Fruit fly (Drosophila melanogaster): Measurements from ENCODE around the gene CG4757.
A peak's percentile ranks its signal among the peaks of the same experiment; 100 is the strongest.

CG4757 gene

dm6 chr3R:11160907-11161306, at the start of gene CG4757:
CG4757 (plus strand) TSS chr3R:11161207.
- no peak for TF ChIP-seq CG17801 (GFP tag; optimal IDR thresholded peaks at IDR 0.05; ENCODE audit: partially characterized antibody)

DNA sequence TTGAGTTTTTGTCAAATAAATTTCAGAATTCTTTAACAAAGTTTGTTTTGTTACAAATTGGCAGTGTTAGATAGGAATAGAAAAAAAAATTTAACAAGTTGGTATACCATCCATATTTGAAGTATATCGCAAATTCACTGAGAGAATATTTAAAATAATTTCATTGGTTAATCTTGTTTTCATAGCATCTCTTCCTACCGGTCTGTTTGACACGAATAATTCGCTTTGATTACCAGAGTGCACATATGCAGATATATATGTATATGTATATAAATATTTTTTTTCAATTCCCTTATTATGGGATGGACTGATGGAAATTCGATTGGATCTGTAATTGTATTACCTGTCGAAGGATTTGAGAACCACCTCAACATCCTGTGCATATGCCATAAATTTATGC, 45.4 kb upstream of the CG4757 start, which contains the start of gene SdhCL:
Gene SdhCL, minus strand, starts transcription at position 101 of the 400 bp plus-strand sequence.
- TF ChIP-seq CG17801 (GFP tag; optimal IDR thresholded peaks at IDR 0.05; ENCODE audit: partially characterized antibody): no peak

DNA sequence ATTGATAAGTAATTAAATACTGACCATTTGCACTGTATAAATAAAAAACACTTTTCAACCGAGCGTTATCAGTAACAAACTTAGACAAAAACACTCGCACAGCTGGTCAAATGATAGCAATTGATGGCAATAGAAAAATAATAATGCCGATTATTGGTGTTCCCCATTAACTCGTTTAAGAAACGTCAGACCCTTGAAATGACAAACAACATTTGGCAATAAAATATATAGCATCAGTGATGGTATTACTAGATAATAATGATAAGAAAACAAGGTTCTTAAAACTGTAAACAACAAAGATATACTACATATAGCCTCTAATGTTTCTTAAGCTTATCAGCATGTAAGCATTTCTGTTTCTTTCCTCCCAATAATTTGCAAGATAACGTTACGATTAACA, 34.6 kb upstream of the CG4757 start:
- TF ChIP-seq CG17801 (GFP tag; optimal IDR thresholded peaks at IDR 0.05; ENCODE audit: partially characterized antibody): peak; percentile 9

DNA sequence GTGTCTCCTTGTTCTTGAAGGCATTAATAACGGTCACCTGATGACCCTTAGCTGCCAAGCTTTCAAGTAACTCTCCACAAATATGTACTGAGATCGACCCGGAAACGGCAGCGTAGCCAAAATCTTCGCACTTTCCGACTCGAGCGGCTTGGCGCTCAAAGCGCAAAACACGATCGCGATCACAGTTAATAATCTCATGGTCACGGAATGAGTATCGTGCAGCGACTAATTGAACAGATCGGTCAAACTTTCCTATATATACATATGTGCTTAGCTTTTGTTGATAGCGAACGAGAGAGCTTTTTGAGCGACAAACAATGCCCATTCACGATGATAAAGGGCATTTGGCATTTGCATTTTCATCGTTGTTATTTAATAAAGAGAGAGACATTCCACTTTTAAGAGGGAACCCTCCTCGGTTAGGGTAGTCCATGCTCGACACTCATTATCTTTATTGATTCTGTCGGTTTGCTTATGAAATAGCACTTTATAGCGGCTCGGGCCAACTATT, 32.8 kb upstream of the CG4757 start, which contains the start of gene Ugt35C1:
Gene Ugt35C1, minus strand, starts transcription at position 213 of the 511 bp plus-strand sequence.
- no peak for TF ChIP-seq CG17801 (GFP tag; optimal IDR thresholded peaks at IDR 0.05; ENCODE audit: partially characterized antibody)

DNA sequence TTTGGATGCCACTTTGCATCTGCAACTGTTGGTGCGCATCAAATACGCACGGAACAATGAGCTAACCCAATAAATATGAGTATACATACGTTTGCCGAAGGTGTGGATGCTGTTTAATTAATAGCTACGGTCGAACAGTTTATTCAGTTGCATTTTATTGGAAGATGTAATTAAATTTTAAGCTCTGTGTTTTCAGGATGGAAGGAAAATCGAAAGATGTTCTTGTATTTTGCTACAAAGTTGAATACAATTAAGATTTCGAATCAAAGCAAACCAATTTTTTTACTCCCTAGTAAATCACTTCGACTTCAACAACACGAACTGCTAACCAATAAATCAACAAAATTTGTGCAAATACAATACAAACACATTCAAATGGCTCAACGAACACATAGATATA, 24.1 kb upstream of the CG4757 start, which contains the start of gene mAcon2:
Gene mAcon2, plus strand, starts transcription at position 301 of the 400 bp plus-strand sequence.
- no peak for TF ChIP-seq CG17801 (GFP tag; optimal IDR thresholded peaks at IDR 0.05; ENCODE audit: partially characterized antibody)

DNA sequence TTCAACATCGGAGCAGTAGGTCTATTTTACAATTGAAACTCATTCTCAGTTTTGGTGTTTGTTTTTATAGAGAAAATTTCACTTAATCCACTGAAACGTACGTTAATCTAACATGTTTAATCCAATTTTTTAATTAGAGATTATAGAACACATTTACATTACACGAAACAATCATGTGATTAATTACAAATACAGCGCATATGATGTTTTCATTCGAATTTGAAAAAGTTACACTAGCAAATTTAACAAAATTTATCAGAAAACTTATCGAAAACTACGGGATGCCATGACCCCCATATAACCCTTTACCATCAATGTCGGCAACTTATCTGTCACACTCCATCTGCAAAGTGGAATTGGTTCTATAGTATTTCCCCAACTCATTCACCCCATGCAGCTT, 15.9 kb upstream of the CG4757 start, which contains the start of gene CheA86a:
Gene CheA86a, minus strand, starts transcription at position 101 of the 400 bp plus-strand sequence.
- TF ChIP-seq CG17801 (GFP tag; optimal IDR thresholded peaks at IDR 0.05; ENCODE audit: partially characterized antibody): no peak

DNA sequence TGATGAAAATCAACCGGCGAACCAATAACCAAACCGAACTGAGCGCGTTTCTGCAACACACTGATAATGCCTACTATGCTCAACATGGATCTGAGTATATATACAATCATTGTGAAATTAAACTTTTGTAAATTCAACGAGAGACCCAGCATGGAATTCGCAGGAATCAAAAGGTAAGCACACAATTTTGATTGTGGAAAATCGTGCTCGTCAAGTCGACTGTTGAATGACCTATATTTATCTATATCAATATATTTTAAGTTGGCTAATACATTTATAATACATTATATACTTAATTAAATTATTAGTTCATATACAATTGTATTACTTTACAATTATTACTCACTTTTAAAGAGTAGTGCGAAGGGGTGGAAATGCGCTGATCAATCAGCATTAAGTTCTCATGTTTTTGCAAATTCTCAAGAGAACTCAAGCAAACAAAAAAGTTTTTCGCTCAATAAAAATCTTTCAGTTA, 7.2 kb upstream of the CG4757 start, which contains the start of gene Ugt302K1:
Gene Ugt302K1, minus strand, starts transcription at position 51 of the 475 bp plus-strand sequence.
- peak; percentile 37 for TF ChIP-seq CG17801 (GFP tag; optimal IDR thresholded peaks at IDR 0.05; ENCODE audit: partially characterized antibody)

DNA sequence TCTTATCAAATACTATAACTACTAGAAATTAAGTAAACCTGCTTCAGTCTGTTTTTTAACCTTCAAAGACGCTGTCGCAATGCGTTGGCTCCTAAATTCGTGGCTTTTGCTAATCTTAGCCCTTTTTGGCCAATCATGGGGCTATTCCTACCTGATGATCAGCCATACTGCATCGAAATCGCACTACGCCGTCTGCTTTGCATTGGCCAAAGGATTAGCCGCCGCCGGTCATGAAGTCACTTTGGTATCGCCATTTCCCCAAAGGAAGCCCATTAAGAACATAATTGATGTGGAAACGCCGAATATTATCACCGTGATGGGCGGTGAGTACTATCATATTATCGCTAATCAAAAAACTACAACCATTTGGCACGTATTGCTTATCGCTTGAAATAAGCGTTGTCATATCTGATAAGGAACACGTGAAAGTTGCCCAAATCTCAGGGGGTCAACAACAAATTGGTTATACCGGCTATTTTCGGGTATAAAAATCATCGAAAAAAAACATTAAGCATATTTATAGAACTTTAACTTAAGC, 6.4 kb upstream of the CG4757 start, which contains the start of gene Ugt302E1:
Gene Ugt302E1, plus strand, starts transcription at position 51 of the 538 bp plus-strand sequence.
- TF ChIP-seq CG17801 (GFP tag; optimal IDR thresholded peaks at IDR 0.05; ENCODE audit: partially characterized antibody): no peak

DNA sequence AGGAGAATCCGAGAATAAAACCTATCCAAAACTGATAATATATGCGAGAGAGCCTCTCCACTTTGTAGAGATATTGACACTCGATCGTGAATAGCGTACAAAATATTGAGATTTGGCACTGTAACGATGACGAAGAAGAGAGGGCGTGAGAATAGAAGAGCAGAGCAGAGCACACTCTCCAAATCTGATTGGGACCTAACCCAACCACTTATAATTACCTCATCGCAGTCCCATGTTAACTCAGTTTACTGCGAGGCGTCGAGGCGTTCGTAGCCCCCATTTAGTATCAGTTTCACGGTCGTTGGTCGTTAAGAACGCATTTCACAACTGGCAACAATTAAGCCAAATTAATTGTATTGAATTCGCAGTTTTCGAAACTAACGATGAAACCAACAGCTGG, 4.1 kb upstream of the CG4757 start, which contains the start of gene Ugt302C1:
Gene Ugt302C1, plus strand, starts transcription at position 241 of the 400 bp plus-strand sequence.
- TF ChIP-seq CG17801 (GFP tag; optimal IDR thresholded peaks at IDR 0.05; ENCODE audit: partially characterized antibody): peak; percentile 44

DNA sequence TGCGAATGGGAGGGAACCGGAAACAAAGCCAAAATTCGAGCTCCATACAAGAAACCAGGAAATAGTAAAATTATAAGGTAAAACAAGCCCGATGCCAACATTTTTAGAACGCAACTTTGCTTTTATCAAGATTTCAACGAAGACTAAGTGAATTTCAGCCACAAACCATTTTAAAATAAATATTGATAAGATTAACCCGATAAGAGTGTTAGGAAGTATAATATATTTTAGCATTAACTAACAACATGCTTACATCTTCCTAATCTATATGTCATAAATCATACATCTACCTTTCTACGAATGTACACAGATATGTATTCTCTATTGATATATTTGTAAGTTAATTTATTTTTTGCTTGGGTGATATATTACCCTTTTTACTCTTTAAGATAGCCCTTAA, 5.0 kb downstream of the CG4757 start, which contains the start of gene Ugt35E1:
Gene Ugt35E1, minus strand, starts transcription at position 101 of the 400 bp plus-strand sequence.
- no peak for TF ChIP-seq CG17801 (GFP tag; optimal IDR thresholded peaks at IDR 0.05; ENCODE audit: partially characterized antibody)

DNA sequence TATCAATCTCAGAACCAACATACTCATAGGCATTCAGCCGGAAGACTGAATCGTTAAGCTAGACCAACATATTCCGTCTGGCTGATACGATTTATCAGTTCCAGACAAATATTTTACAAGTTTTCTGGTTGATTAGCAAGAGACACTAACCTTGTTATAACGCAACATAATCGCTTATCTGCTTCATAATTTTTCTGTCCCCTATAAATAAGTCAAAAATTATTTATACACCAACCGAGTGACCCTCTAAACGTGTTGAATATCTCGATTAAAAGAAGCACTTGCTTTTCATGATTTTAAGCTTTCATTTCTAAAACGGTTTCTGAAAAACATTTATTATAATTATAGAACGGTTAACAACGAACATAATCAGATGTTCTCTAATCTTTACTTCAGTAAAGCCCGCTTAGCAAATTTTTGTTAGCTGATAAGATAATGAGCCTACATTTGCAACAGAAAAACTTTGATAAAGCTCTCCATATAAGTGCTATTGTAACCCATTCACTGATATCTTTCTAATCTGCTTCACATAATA, 7.0 kb downstream of the CG4757 start, which contains the start of gene Ugt35E2:
Gene Ugt35E2, minus strand, starts transcription at position 51 of the 535 bp plus-strand sequence.
- no peak for TF ChIP-seq CG17801 (GFP tag; optimal IDR thresholded peaks at IDR 0.05; ENCODE audit: partially characterized antibody)

dm6 chr3R:11170146-11170545, 9.1 kb downstream of the CG4757 start, which contains the start of gene Ugt35B1:
Ugt35B1 (minus strand) TSS chr3R:11170246.
- no peak for TF ChIP-seq CG17801 (GFP tag; optimal IDR thresholded peaks at IDR 0.05; ENCODE audit: partially characterized antibody)

dm6 chr3R:11172460-11173168, 11.6 kb downstream of the CG4757 start, which contains the start of gene Ugt35A1:
Ugt35A1 (minus strand) TSS chr3R:11172664.
- no peak for TF ChIP-seq CG17801 (GFP tag; optimal IDR thresholded peaks at IDR 0.05; ENCODE audit: partially characterized antibody)

DNA sequence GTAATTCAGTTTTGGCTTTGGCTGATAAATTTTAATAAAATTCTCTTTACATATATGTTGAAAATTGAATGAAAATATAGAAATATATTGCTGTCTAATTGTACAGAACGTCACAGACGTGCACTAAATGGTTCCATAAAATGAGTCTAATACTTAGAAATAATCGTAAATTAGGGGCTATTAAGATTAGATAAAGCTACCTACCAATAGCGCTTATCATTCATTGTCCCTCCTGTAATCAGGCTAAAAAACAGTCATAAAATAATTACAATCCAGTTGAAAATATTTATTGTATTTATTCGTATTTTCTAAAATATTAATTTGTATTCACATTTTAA, 12.1 kb downstream of the CG4757 start:
- peak; percentile 65 for TF ChIP-seq CG17801 (GFP tag; optimal IDR thresholded peaks at IDR 0.05; ENCODE audit: partially characterized antibody)

DNA sequence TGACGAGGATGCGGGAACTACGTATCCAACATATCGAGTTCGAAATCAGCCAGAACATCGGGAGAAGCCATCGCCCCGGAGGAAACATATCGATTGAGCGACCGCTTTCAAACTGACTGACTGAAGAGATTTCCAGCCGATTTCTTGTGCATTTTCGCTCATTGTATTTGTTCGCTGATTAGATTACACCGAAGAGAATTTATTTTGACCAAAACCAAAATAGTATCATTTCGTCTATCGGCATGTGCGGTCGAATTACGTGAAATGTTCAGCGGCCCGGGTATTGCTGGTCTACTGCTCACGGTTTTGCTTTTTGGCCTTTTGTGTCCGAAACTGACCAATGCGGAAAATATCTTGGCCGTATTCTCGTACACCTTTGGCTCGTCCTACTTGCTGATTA, 14.3 kb downstream of the CG4757 start, which contains the start of the genes Ugt304A1 and Ugt303A1:
Gene Ugt304A1, minus strand, starts transcription at position 101 of the 400 bp plus-strand sequence.
Gene Ugt303A1, plus strand, starts transcription at position 222 of the 400 bp plus-strand sequence.
- no peak for TF ChIP-seq CG17801 (GFP tag; optimal IDR thresholded peaks at IDR 0.05; ENCODE audit: partially characterized antibody)

Data from ovary, adult (tissue).